Worm (Caenorhabditis elegans) whole organism, young adult: Measurements from ENCODE around the gene hsp-110.

ENCODE experiments used
- B0261.1 ChIP-seq: sonication (generic microtip); optimal IDR thresholded peaks from 2 replicates; lab custom pipeline; 2016; ENCODE audit warnings: mild to moderate bottlenecking, missing genetic modification characterization, moderate library complexity, missing compliant biosample characterization
- B0336.3 ChIP-seq: fragments of 200-800 bp; sonication (Bioruptor generic); IDR thresholded peaks from 2 replicates; pipeline ENCODE4 v1.3.6; 2022; ENCODE audit warnings: missing genetic modification characterization, missing compliant biosample characterization
- C17E4.6 ChIP-seq: fragments of 200-800 bp; sonication (Bioruptor generic); IDR thresholded peaks from 2 replicates; pipeline ENCODE4 v1.3.6; 2022; ENCODE audit warnings: missing genetic modification reagents, missing genetic modification characterization, missing compliant biosample characterization
- F10E7.11 ChIP-seq: sonication (generic microtip); optimal IDR thresholded peaks from 2 replicates; lab custom pipeline; 2017; ENCODE audit warnings: mild to moderate bottlenecking, missing genetic modification characterization, moderate library complexity, missing compliant biosample characterization
- F39B2.1 ChIP-seq: fragments of 200-800 bp; sonication (Bioruptor generic); IDR thresholded peaks from 2 replicates; pipeline ENCODE4 v1.3.6; 2022; ENCODE audit warnings: missing genetic modification reagents, missing genetic modification characterization, missing compliant biosample characterization
- F52B5.7 ChIP-seq: sonication (generic microtip); optimal IDR thresholded peaks from 2 replicates; lab custom pipeline; 2016; ENCODE audit warnings: mild to moderate bottlenecking, missing genetic modification characterization, missing compliant biosample characterization
- F55B11.4 ChIP-seq: sonication (generic microtip); optimal IDR thresholded peaks from 2 replicates; lab custom pipeline; 2016; ENCODE audit warnings: missing compliant biosample characterization, missing genetic modification characterization, borderline replicate concordance; ENCODE audit not compliant: insufficient read depth
- F57C9.4 ChIP-seq: sonication (generic microtip); optimal IDR thresholded peaks from 2 replicates; lab custom pipeline; 2017; ENCODE audit warnings: mild to moderate bottlenecking, missing genetic modification characterization, missing compliant biosample characterization
- K11D2.4 ChIP-seq: fragments of 200-800 bp; sonication (Bioruptor generic); IDR thresholded peaks from 2 replicates; pipeline ENCODE4 v1.3.6; 2022; ENCODE audit warnings: missing genetic modification reagents, missing genetic modification characterization, missing compliant biosample characterization
- K12H6.12 ChIP-seq: fragments of 200-800 bp; sonication (Bioruptor generic); optimal IDR thresholded peaks from 2 replicates; lab custom pipeline; 2018; ENCODE audit warnings: mild to moderate bottlenecking, missing genetic modification characterization, missing compliant biosample characterization
- T07F8.4 ChIP-seq: sonication (generic microtip); optimal IDR thresholded peaks from 2 replicates; lab custom pipeline; 2016; ENCODE audit warnings: mild to moderate bottlenecking, missing genetic modification characterization, moderate library complexity, missing compliant biosample characterization
- Y53F4B.3 ChIP-seq: fragments of 200-800 bp; sonication (Bioruptor generic); IDR thresholded peaks from 2 replicates; pipeline ENCODE4 v1.3.6; 2022; ENCODE audit warnings: missing genetic modification reagents, missing genetic modification characterization, missing compliant biosample characterization
- Y56A3A.18 ChIP-seq: fragments of 200-800 bp; sonication (Bioruptor generic); IDR thresholded peaks from 2 replicates; pipeline ENCODE4 v1.3.6; 2022; ENCODE audit warnings: missing genetic modification reagents, missing genetic modification characterization, missing compliant biosample characterization
- bed-1 ChIP-seq: fragments of 200-800 bp; sonication (Bioruptor generic); IDR thresholded peaks from 2 replicates; pipeline ENCODE4 v1.3.6; 2022; ENCODE audit warnings: missing genetic modification reagents, missing genetic modification characterization, missing compliant biosample characterization
- cebp-1 ChIP-seq, 2 experiments: fragments of 200-800 bp in 1 of 2; sonication (Bioruptor generic) in 1 of 2; sonication (generic microtip) in 1 of 2; IDR thresholded peaks in 1 of 2; optimal IDR thresholded peaks in 1 of 2; 2 replicates each; pipeline versions ENCODE4 v1.3.6 to Lab custom; 2017 to 2022; ENCODE audit warnings: missing compliant biosample characterization in 2 of 2, missing genetic modification characterization in 2 of 2, mild to moderate bottlenecking in 1 of 2, missing genetic modification reagents in 1 of 2, moderate library complexity in 1 of 2
- cebp-2 ChIP-seq: fragments of 200-800 bp; sonication (Bioruptor generic); IDR thresholded peaks from 2 replicates; pipeline ENCODE4 v1.3.6; 2022; ENCODE audit warnings: missing genetic modification characterization, missing compliant biosample characterization
- ceh-91 ChIP-seq: fragments of 200-800 bp; sonication (Bioruptor generic); IDR thresholded peaks from 2 replicates; pipeline ENCODE4 v1.3.6; 2022; ENCODE audit warnings: missing genetic modification reagents, missing genetic modification characterization, missing compliant biosample characterization
- die-1 ChIP-seq: sonication (generic microtip); optimal IDR thresholded peaks from 2 replicates; lab custom pipeline; 2016; ENCODE audit warnings: missing genotype, mild to moderate bottlenecking, missing genetic modification characterization, missing compliant biosample characterization
- dox-1 ChIP-seq: fragments of 200-800 bp; sonication (Bioruptor generic); IDR thresholded peaks from 2 replicates; pipeline ENCODE4 v1.3.6; 2022; ENCODE audit warnings: missing genetic modification reagents, missing genetic modification characterization, missing compliant biosample characterization
- egl-18 ChIP-seq: fragments of 200-800 bp; sonication (Bioruptor generic); IDR thresholded peaks from 2 replicates; pipeline ENCODE4 v1.3.6; 2022; ENCODE audit warnings: missing genetic modification reagents, missing genetic modification characterization, missing compliant biosample characterization
- egl-44 ChIP-seq: fragments of 200-800 bp; sonication (Bioruptor generic); IDR thresholded peaks from 2 replicates; pipeline ENCODE4 v1.3.6; 2022; ENCODE audit warnings: missing genetic modification reagents, missing genetic modification characterization, missing compliant biosample characterization
- egrh-3 ChIP-seq: fragments of 200-800 bp; sonication (Bioruptor generic); IDR thresholded peaks from 2 replicates; pipeline ENCODE4 v1.3.6; 2022; ENCODE audit warnings: missing genetic modification reagents, missing genetic modification characterization, missing compliant biosample characterization
- ekl-4 ChIP-seq: fragments of 200-800 bp; sonication (Bioruptor generic); IDR thresholded peaks from 2 replicates; pipeline ENCODE4 v1.3.6; 2022; ENCODE audit warnings: missing genetic modification reagents, missing genetic modification characterization, missing compliant biosample characterization
- fkh-3 ChIP-seq: sonication (generic microtip); optimal IDR thresholded peaks from 2 replicates; lab custom pipeline; 2016; ENCODE audit warnings: mild to moderate bottlenecking, missing genetic modification characterization, missing compliant biosample characterization
- hlh-12 ChIP-seq: sonication (generic microtip); optimal IDR thresholded peaks from 2 replicates; lab custom pipeline; 2016; ENCODE audit warnings: missing genetic modification characterization, missing compliant biosample characterization
- hsf-1 ChIP-seq: fragments of 200-800 bp; sonication (Bioruptor generic); IDR thresholded peaks from 2 replicates; pipeline ENCODE4 v1.3.6; 2022; ENCODE audit warnings: missing genetic modification reagents, missing genetic modification characterization, missing compliant biosample characterization
- let-607 ChIP-seq, 2 experiments: fragments of 200-800 bp in 1 of 2; sonication (Bioruptor generic) in 1 of 2; sonication (generic microtip) in 1 of 2; optimal IDR thresholded peaks; 2 replicates each; lab custom pipeline; 2016 to 2018; ENCODE audit warnings: mild to moderate bottlenecking in 2 of 2, missing compliant biosample characterization in 2 of 2, missing genetic modification characterization in 2 of 2, moderate library complexity in 2 of 2, missing genotype in 1 of 2
- lin-26 ChIP-seq: fragments of 200-800 bp; sonication (Bioruptor generic); IDR thresholded peaks from 2 replicates; pipeline ENCODE4 v1.3.6; 2022; ENCODE audit warnings: missing genetic modification reagents, missing genetic modification characterization, missing compliant biosample characterization
- lin-35 ChIP-seq, 3 experiments: fragments of 150-350 bp in 2 of 3; sonication (generic microtip) in 1 of 3; optimal IDR thresholded peaks; 2 replicates each; lab custom pipeline; 2014 to 2018; ENCODE audit warnings: missing biosample characterization in 3 of 3, missing genetic modification characterization in 3 of 3, missing genetic modification reagents in 3 of 3
- lin-54 ChIP-seq: fragments of 200-800 bp; sonication (Bioruptor generic); optimal IDR thresholded peaks from 2 replicates; lab custom pipeline; 2018; ENCODE audit warnings: mild to moderate bottlenecking, missing genetic modification characterization, missing compliant biosample characterization
- lsl-1 ChIP-seq: fragments of 200-800 bp; sonication (Bioruptor generic); optimal IDR thresholded peaks from 2 replicates; lab custom pipeline; 2018; ENCODE audit warnings: mild to moderate bottlenecking, missing genetic modification characterization, moderate library complexity, missing compliant biosample characterization
- lsy-27 ChIP-seq: sonication (generic microtip); optimal IDR thresholded peaks from 2 replicates; lab custom pipeline; 2017; ENCODE audit warnings: missing genetic modification characterization, mild to moderate bottlenecking, missing compliant biosample characterization, antibody characterized with exemption, missing genotype, borderline replicate concordance; ENCODE audit not compliant: insufficient read depth
- madf-10 ChIP-seq: sonication (generic microtip); optimal IDR thresholded peaks from 2 replicates; lab custom pipeline; 2016; ENCODE audit warnings: mild to moderate bottlenecking, missing genetic modification characterization, missing compliant biosample characterization
- madf-3 ChIP-seq: fragments of 200-800 bp; sonication (Bioruptor generic); IDR thresholded peaks from 2 replicates; pipeline ENCODE4 v1.3.6; 2022; ENCODE audit warnings: missing genetic modification reagents, missing genetic modification characterization, missing compliant biosample characterization
- nhr-179 ChIP-seq: sonication (generic microtip); optimal IDR thresholded peaks from 2 replicates; lab custom pipeline; 2016; ENCODE audit warnings: mild to moderate bottlenecking, missing genetic modification characterization, missing compliant biosample characterization
- nhr-27 ChIP-seq: fragments of 200-800 bp; sonication (Bioruptor generic); optimal IDR thresholded peaks from 2 replicates; lab custom pipeline; 2018; ENCODE audit warnings: mild to moderate bottlenecking, missing genetic modification characterization, moderate library complexity, missing compliant biosample characterization
- nhr-90 ChIP-seq: sonication (generic microtip); optimal IDR thresholded peaks from 2 replicates; lab custom pipeline; 2016; ENCODE audit warnings: missing genotype, mild to moderate bottlenecking, missing genetic modification characterization, missing compliant biosample characterization
- rec-8 ChIP-seq, 2 experiments: sonication (generic microtip); optimal IDR thresholded peaks; 2 replicates each; lab custom pipeline; 2016; ENCODE audit warnings: mild to moderate bottlenecking in 2 of 2, missing genetic modification characterization in 2 of 2, missing genetic modification reagents in 2 of 2, missing genotype in 2 of 2, missing biosample characterization in 1 of 2, missing compliant biosample characterization in 1 of 2, moderate library complexity in 1 of 2
- sdz-38 ChIP-seq: sonication (generic microtip); optimal IDR thresholded peaks from 2 replicates; lab custom pipeline; 2016; ENCODE audit warnings: missing genotype, missing genetic modification characterization, missing compliant biosample characterization
- tbx-9 ChIP-seq: sonication (generic microtip); optimal IDR thresholded peaks from 2 replicates; lab custom pipeline; 2016; ENCODE audit warnings: borderline replicate concordance, missing genetic modification characterization, inconsistent platforms, missing compliant biosample characterization
- unc-130 ChIP-seq: sonication (generic microtip); optimal IDR thresholded peaks from 2 replicates; lab custom pipeline; 2016; ENCODE audit warnings: missing genetic modification reagents, missing genetic modification characterization, missing compliant biosample characterization
- zfh-2 ChIP-seq: fragments of 200-800 bp; sonication (Bioruptor generic); conservative IDR thresholded peaks from 2 replicates; pipeline ENCODE4 v1.3.6; 2022; ENCODE audit warnings: missing genetic modification reagents, missing genetic modification characterization, missing compliant biosample characterization
- zim-3 ChIP-seq: sonication (generic microtip); optimal IDR thresholded peaks from 2 replicates; lab custom pipeline; 2017; ENCODE audit warnings: mild to moderate bottlenecking, missing genetic modification characterization, moderate library complexity, missing compliant biosample characterization
- ztf-18 ChIP-seq: sonication (generic microtip); optimal IDR thresholded peaks from 2 replicates; lab custom pipeline; 2016; ENCODE audit warnings: missing genotype, mild to moderate bottlenecking, missing genetic modification characterization, missing compliant biosample characterization
- ztf-3 ChIP-seq: fragments of 200-800 bp; sonication (Bioruptor generic); optimal IDR thresholded peaks from 2 replicates; lab custom pipeline; 2018; ENCODE audit warnings: mild to moderate bottlenecking, missing genetic modification characterization, missing compliant biosample characterization
- ztf-6 ChIP-seq: fragments of 200-800 bp; sonication (Bioruptor generic); IDR thresholded peaks from 2 replicates; pipeline ENCODE4 v1.3.6; 2022; ENCODE audit warnings: missing genetic modification reagents, missing genetic modification characterization, missing compliant biosample characterization

hsp-110 gene

ce11 chrIII:8443557-8444131 is 3.1 kb downstream of the hsp-110 start, which contains the start of gene ufbp-1 (continued):
- TF ChIP-seq ztf-6 (GFP tag; lab: Robert Waterston, UW) (no peak), hsf-1 (peak; percentile 83), T07F8.4 (tag; lab: Kevin White, UChicago) (peak; percentile 58), dox-1 (GFP tag; lab: Robert Waterston, UW) (peak; percentile 70), ztf-18 (peak; percentile 63), nhr-179 (tag; lab: Kevin White, UChicago) (no peak), sdz-38 (tag; lab: Kevin White, UChicago) (no peak), tbx-9 (tag; lab: Kevin White, UChicago) (no peak), C17E4.6 (GFP tag; lab: Robert Waterston, UW) (peak; percentile 41; the same call in 1 of the 2 replicates), egl-44 (GFP tag; lab: Robert Waterston, UW) (peak; percentile 80), zim-3 (tag; lab: Kevin White, UChicago) (peak; percentile 93), lin-26 (GFP tag; lab: Robert Waterston, UW) (peak; percentile 70), lin-54 (peak; percentile 88), ekl-4 (GFP tag; lab: Robert Waterston, UW) (peak; percentile 88), unc-130 (GFP tag; lab: Kevin White, UChicago) (peak; percentile 63), madf-10 (tag; lab: Kevin White, UChicago) (peak; percentile 57), F39B2.1 (GFP tag; lab: Robert Waterston, UW) (peak; percentile 53; the same call in 1 of the 2 replicates), B0336.3 (GFP tag; lab: Robert Waterston, UW) (peak; percentile 91), cebp-2 (no peak; the same call in 1 of the 2 replicates), ztf-3 (peak; percentile 57), hlh-12 (no peak), lin-35 (GFP tag; optimal IDR thresholded peaks at IDR 0.05; lab: Kevin White, UChicago) (peak in 1 of 3 experiments; percentile 61), madf-3 (peak; percentile 33; the same call in 1 of the 2 replicates), ceh-91 (GFP tag; lab: Robert Waterston, UW) (no peak), Y53F4B.3 (no peak), lsl-1 (peak; percentile 33), nhr-90 (tag; lab: Kevin White, UChicago) (no peak), lsy-27 (tag; lab: Kevin White, UChicago) (no peak), F52B5.7 (peak; percentile 82), bed-1 (GFP tag; lab: Robert Waterston, UW) (no peak), nhr-27 (tag; lab: Kevin White, UChicago) (peak; percentile 18), F55B11.4 (tag; lab: Kevin White, UChicago) (no peak), zfh-2 (no peak), rec-8 (tag; optimal IDR thresholded peaks at IDR 0.05; lab: Kevin White, UChicago) (no peak), K12H6.12 (peak; percentile 83), B0261.1 (tag; lab: Kevin White, UChicago) (peak; percentile 34), cebp-1 (GFP tag; IDR thresholded peaks at IDR 0.05; lab: Robert Waterston, UW) (peak; percentile 53), cebp-1 (tag; optimal IDR thresholded peaks at IDR 0.05; lab: Kevin White, UChicago) (peak; percentile 88), egrh-3 (GFP tag; lab: Robert Waterston, UW) (no peak), K11D2.4 (GFP tag; lab: Robert Waterston, UW) (no peak), let-607 (tag; optimal IDR thresholded peaks at IDR 0.05; lab: Kevin White, UChicago) (peak; percentile 91 to 94), F10E7.11 (tag; lab: Kevin White, UChicago) (peak; percentile 83), F57C9.4 (peak; percentile 75), die-1 (tag; lab: Kevin White, UChicago) (no peak), fkh-3 (tag; lab: Kevin White, UChicago) (peak; percentile 34), Y56A3A.18 (GFP tag; lab: Robert Waterston, UW) (peak; percentile 91), egl-18 (GFP tag; lab: Robert Waterston, UW) (0 out of 2 replicates have a peak, but pooled peaks have one; percentile 38)
